Worm (Caenorhabditis elegans) whole organism, L3 larva: ENCODE data around the gene saps-1.

Experiments
- ZK546.5 ChIP-seq: sonication (generic microtip); optimal IDR thresholded peaks from 2 replicates; lab custom pipeline; 2017; ENCODE audit warnings: missing biosample characterization, missing genetic modification characterization
- ama-1 ChIP-seq: fragments of 150-350 bp; optimal IDR thresholded peaks from 2 replicates; lab custom pipeline; 2018
- elt-1 ChIP-seq: fragments of 150-350 bp; optimal IDR thresholded peaks from 2 replicates; lab custom pipeline; 2014; ENCODE audit warnings: missing biosample characterization, missing genetic modification characterization
- elt-3 ChIP-seq, 3 experiments: fragments of 150-350 bp in 1 of 3; sonication (generic microtip) in 2 of 3; optimal IDR thresholded peaks; 2 replicates in 2 of 3; 4 replicates in 1 of 3; lab custom pipeline; 2014 to 2017; ENCODE audit warnings: missing biosample characterization in 3 of 3, missing genetic modification characterization in 3 of 3
- jun-1 ChIP-seq: fragments of 150-350 bp; optimal IDR thresholded peaks from 2 replicates; lab custom pipeline; 2014; ENCODE audit warnings: missing biosample characterization, missing genetic modification reagents, missing genetic modification characterization
- lin-39 ChIP-seq: fragments of 150-350 bp; optimal IDR thresholded peaks from 2 replicates; lab custom pipeline; 2018; ENCODE audit warnings: missing biosample characterization, missing genetic modification reagents, missing genetic modification characterization
- nhr-237 ChIP-seq: fragments of 150-350 bp; optimal IDR thresholded peaks from 2 replicates; lab custom pipeline; 2014; ENCODE audit warnings: missing biosample characterization, missing genetic modification characterization
- nhr-77 ChIP-seq: fragments of 150-350 bp; optimal IDR thresholded peaks from 2 replicates; lab custom pipeline; 2014; ENCODE audit warnings: missing biosample characterization, missing genetic modification characterization
- pqm-1 ChIP-seq: fragments of 150-350 bp; optimal IDR thresholded peaks from 2 replicates; lab custom pipeline; 2017; ENCODE audit warnings: missing biosample characterization, missing genetic modification characterization, inconsistent platforms
- unc-62 ChIP-seq: fragments of 150-350 bp; sonication (generic microtip); optimal IDR thresholded peaks from 4 replicates; lab custom pipeline; 2014; ENCODE audit warnings: missing biosample characterization, missing genetic modification reagents, missing genetic modification characterization
- ztf-11 ChIP-seq: fragments of 150-350 bp; optimal IDR thresholded peaks from 2 replicates; lab custom pipeline; 2014; ENCODE audit warnings: missing biosample characterization, missing genetic modification characterization

ce11 chrII:11305627-11306449, 8.3 kb downstream of the saps-1 start, which contains the start of gene rsf-1:
- no peak for TF ChIP-seq elt-1
- no peak for TF ChIP-seq ZK546.5 (tag; lab: Kevin White, UChicago)
- no peak for TF ChIP-seq pqm-1 (tag; lab: Kevin White, UChicago)
- TF ChIP-seq nhr-237 = no peak
- no peak for TF ChIP-seq ama-1 (lab: Kevin White, UChicago)
- TF ChIP-seq jun-1 (tag; lab: Kevin White, UChicago) = no peak
- no peak for TF ChIP-seq unc-62
- peak; percentile 44 for TF ChIP-seq lin-39
- TF ChIP-seq ztf-11 = no peak
- TF ChIP-seq elt-3 (tag; optimal IDR thresholded peaks at IDR 0.05; lab: Kevin White, UChicago) = no peak
- TF ChIP-seq nhr-77 (tag; lab: Kevin White, UChicago) = no peak
